Worm (Caenorhabditis elegans): ENCODE data around the gene C08E8.4.
A peak's percentile ranks its signal among the peaks of the same experiment; 100 is the strongest.

Gene C08E8.4

DNA sequence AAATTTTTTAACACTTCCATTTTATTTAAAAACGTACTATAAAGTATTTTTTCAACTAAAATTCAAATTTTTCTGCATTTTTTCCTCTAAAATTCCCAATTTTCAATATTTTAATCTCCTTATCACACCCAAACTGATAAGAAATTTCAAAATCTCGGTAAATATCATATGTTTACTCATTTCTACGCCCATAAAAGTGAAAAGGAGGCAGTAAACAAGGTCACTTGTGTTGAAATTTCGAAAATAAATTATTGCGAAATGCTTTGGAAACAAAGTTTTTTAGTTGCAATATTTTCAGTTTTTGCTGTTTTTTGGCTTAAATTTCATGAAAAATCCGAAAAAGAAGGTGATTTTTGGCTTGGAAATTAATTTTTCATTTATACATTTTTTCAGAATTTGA, at the start of gene C08E8.4:
C08E8.4 (plus strand) TSS at position 268 of the 400 bp plus-strand sequence.
- TF ChIP-seq nhr-85 (tag), result no peak
- TF ChIP-seq elt-3 (tag; optimal IDR thresholded peaks at IDR 0.05), result peak in 2 of 6 experiments; percentile 23 to 25
- TF ChIP-seq lin-35 (GFP tag; optimal IDR thresholded peaks at IDR 0.05), result peak in 1 of 2 experiments; percentile 30
- TF ChIP-seq elt-2 (tag; optimal IDR thresholded peaks at IDR 0.05), result peak; percentile 82
- no peak for TF ChIP-seq alr-1 (tag; optimal IDR thresholded peaks at IDR 0.05; ENCODE audit: borderline replicate concordance)

DNA sequence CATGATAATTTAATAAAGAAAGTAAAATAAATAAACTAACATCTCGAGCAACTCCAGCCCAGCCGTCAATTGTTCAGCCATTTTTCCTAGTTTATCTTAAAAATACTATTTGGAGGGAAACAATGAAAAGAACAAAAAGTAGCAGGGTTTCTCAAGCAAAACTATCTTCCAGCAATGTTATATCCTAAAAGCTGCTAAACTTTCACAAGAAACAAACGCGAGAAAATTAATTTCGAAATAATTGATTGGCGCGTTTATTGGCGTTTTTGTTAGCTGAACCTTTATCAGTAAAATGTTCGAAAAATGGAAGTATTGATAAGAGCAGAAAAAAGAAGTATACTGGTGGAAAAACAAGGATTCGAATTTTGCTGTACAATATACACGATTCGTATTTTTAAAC, 48.4 kb upstream of the C08E8.4 start, which contains the start of gene B0462.5:
B0462.5 (minus strand) TSS at position 101 of the 400 bp plus-strand sequence.
- no peak for TF ChIP-seq C16A3.4 (tag; optimal IDR thresholded peaks at IDR 0.05)
- TF ChIP-seq hpl-2 (GFP tag; optimal IDR thresholded peaks at IDR 0.05), result no peak
- TF ChIP-seq egl-27 (tag; optimal IDR thresholded peaks at IDR 0.05), result no peak
- TF ChIP-seq C04F5.9 (tag; optimal IDR thresholded peaks at IDR 0.05), result no peak
- TF ChIP-seq nhr-76 (tag; optimal IDR thresholded peaks at IDR 0.05), result no peak

DNA sequence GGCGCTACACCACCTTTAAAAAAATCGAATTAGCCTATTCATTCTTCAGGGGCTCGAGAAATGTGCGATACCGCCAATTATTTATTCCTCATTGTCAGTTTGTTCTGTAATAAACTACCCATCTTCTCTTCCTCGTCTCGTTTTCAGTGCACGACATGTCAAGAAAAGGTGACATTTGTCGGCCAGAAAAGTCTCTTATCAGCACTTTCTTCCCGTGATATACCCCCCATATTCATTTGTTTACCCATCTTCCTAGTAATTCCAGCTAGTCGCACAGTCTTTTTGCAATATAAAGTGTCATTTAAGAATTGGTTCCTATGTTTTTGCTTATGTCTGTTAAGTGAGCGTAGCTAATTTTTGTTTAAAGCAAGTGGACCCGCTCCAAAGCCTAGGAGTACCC, 47.1 kb upstream of the C08E8.4 start:
- TF ChIP-seq pqm-1 (tag; optimal IDR thresholded peaks at IDR 0.05) (peak; percentile 39), unc-130 (tag; optimal IDR thresholded peaks at IDR 0.05) (no peak), lin-35 (GFP tag; optimal IDR thresholded peaks at IDR 0.05) (peak in 1 of 2 experiments; percentile 22), ama-1 (optimal IDR thresholded peaks at IDR 0.05) (no peak), sox-4 (tag; optimal IDR thresholded peaks at IDR 0.05) (no peak), dsc-1 (tag; optimal IDR thresholded peaks at IDR 0.05) (no peak), sup-37 (GFP tag; optimal IDR thresholded peaks at IDR 0.05) (no peak), alr-1 (tag; optimal IDR thresholded peaks at IDR 0.05; ENCODE audit: borderline replicate concordance) (no peak), nhr-77 (tag; optimal IDR thresholded peaks at IDR 0.05) (no peak), ceh-90 (tag; optimal IDR thresholded peaks at IDR 0.05) (no peak), elt-2 (tag; optimal IDR thresholded peaks at IDR 0.05) (peak; percentile 80), nhr-90 (tag; optimal IDR thresholded peaks at IDR 0.05; ENCODE audit: poor library complexity) (no peak), unc-98 (GFP tag; IDR thresholded peaks at IDR 0.05) (no peak), egl-27 (tag; optimal IDR thresholded peaks at IDR 0.05) (no peak), nhr-71 (tag; optimal IDR thresholded peaks at IDR 0.05) (no peak), nhr-84 (tag; optimal IDR thresholded peaks at IDR 0.05) (no peak), egl-13 (tag; optimal IDR thresholded peaks at IDR 0.05) (no peak), hlh-17 (GFP tag; optimal IDR thresholded peaks at IDR 0.05; ENCODE audit: borderline replicate concordance) (no peak), efl-1 (optimal IDR thresholded peaks at IDR 0.05) (no peak), efl-1 (GFP tag; optimal IDR thresholded peaks at IDR 0.05 in 1 of 2) (peak in 1 of 2 experiments; percentile 60), ceh-82 (tag; optimal IDR thresholded peaks at IDR 0.05) (no peak), snpc-4 (tag; optimal IDR thresholded peaks at IDR 0.05) (no peak), lir-3 (tag; optimal IDR thresholded peaks at IDR 0.05; ENCODE audit: poor library complexity) (no peak), nhr-237 (tag; optimal IDR thresholded peaks at IDR 0.05) (no peak), C34B4.2 (tag; optimal IDR thresholded peaks at IDR 0.05) (no peak), C04F5.9 (tag; optimal IDR thresholded peaks at IDR 0.05) (no peak)

DNA sequence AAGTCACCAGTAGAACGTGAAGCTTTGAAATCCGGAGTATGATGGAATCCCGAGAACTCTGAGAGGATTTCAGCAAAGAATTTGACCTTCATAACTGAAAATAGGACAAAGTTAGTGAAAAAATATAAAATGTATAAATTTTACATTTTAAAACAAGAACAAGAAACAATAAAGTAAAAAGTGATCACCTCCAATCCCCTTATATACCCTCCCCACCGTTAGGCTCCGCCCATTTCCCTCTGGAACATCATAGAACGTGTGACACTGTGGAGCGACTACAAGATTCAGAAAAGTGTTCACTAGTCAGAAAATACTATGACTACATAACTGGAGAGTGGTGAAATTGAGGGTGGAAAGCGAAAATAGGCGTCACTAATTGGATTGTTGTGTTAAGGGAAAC, 40.6 kb upstream of the C08E8.4 start, which contains the start of gene B0462.4:
B0462.4 (minus strand) TSS at position 101 of the 400 bp plus-strand sequence.
- no peak for TF ChIP-seq isw-1 (GFP tag; IDR thresholded peaks at IDR 0.05)
- TF ChIP-seq efl-1 (optimal IDR thresholded peaks at IDR 0.05), result no peak
- peak in 1 of 2 experiments; percentile 38 for TF ChIP-seq efl-1 (GFP tag; optimal IDR thresholded peaks at IDR 0.05 in 1 of 2)
- no peak for TF ChIP-seq ceh-90 (tag; optimal IDR thresholded peaks at IDR 0.05)
- no peak for TF ChIP-seq unc-98 (GFP tag; IDR thresholded peaks at IDR 0.05)
- no peak for TF ChIP-seq ceh-8 (GFP tag; optimal IDR thresholded peaks at IDR 0.05)
- TF ChIP-seq ces-1 (GFP tag; optimal IDR thresholded peaks at IDR 0.05), result no peak
- TF ChIP-seq ceh-63 (GFP tag; optimal IDR thresholded peaks at IDR 0.05), result no peak

DNA sequence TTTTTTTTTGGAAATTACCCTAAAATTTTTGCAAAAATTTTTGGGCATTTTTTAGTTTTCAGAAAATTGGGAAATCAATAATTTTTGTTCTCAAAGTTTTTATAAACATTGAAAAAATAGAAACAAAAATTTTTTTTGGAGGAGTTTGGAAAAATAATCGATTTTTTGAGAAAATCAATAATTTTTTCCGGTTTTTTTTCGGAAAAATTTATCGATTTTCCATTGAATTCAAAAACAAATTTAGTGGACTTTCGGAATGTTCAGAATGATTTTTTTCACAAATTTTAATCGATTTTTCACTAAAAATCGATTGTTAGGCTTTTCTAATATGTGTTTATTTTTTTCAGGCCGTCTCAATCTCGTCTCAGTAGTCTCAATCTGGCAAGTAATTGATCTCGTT, 34.0 kb upstream of the C08E8.4 start:
- no peak for TF ChIP-seq nhr-47 (tag; optimal IDR thresholded peaks at IDR 0.05)
- TF ChIP-seq rnt-1 (tag; optimal IDR thresholded peaks at IDR 0.05), result no peak
- TF ChIP-seq ztf-11 (tag; optimal IDR thresholded peaks at IDR 0.05), result no peak
- no peak for TF ChIP-seq lin-15B (tag; optimal IDR thresholded peaks at IDR 0.05)
- no peak for TF ChIP-seq hpl-2 (GFP tag; optimal IDR thresholded peaks at IDR 0.05)
- no peak for TF ChIP-seq ceh-90 (tag; optimal IDR thresholded peaks at IDR 0.05)
- no peak for TF ChIP-seq unc-62 (GFP tag; optimal IDR thresholded peaks at IDR 0.05)
- TF ChIP-seq nhr-237 (tag; optimal IDR thresholded peaks at IDR 0.05), result no peak
- no peak for TF ChIP-seq efl-3 (GFP tag; optimal IDR thresholded peaks at IDR 0.05)
- TF ChIP-seq tbx-2 (tag; optimal IDR thresholded peaks at IDR 0.05), result no peak
- TF ChIP-seq C34B4.2 (tag; optimal IDR thresholded peaks at IDR 0.05), result no peak
- TF ChIP-seq mdl-1 (tag; optimal IDR thresholded peaks at IDR 0.05), result no peak
- TF ChIP-seq lin-13 (GFP tag; optimal IDR thresholded peaks at IDR 0.05), result no peak
- TF ChIP-seq unc-130 (tag; optimal IDR thresholded peaks at IDR 0.05), result no peak
- TF ChIP-seq ceh-8 (GFP tag; optimal IDR thresholded peaks at IDR 0.05), result no peak
- TF ChIP-seq skn-1 (tag; optimal IDR thresholded peaks at IDR 0.05), result no peak
- no peak for TF ChIP-seq hlh-17 (GFP tag; optimal IDR thresholded peaks at IDR 0.05; ENCODE audit: borderline replicate concordance)
